Worm (Caenorhabditis elegans): ENCODE results near the gene K09C6.9.

Gene K09C6.9

ce11 chrV:854966-855365 lies at the start of gene K09C6.9:
Gene K09C6.9, minus strand, starts transcription at chrV:855066.
- TF ChIP-seq nhr-10 (tag; optimal IDR thresholded peaks at IDR 0.05) (no peak), D1046.2 (GFP tag; IDR thresholded peaks at IDR 0.05) (no peak), madf-9 (GFP tag; conservative IDR thresholded peaks at IDR 0.05) (no peak), nhr-25 (tag; optimal IDR thresholded peaks at IDR 0.05; ENCODE audit: borderline replicate concordance, insufficient read depth) (no peak)

ce11 chrV:904232-904983 lies 49.5 kb upstream of the K09C6.9 start, which contains the start of gene trm-2A:
Gene trm-2A, plus strand, starts transcription at chrV:904963.
- TF ChIP-seq rbr-2 (tag; optimal IDR thresholded peaks at IDR 0.05), result peak; percentile 54
- TF ChIP-seq D1046.2 (GFP tag; IDR thresholded peaks at IDR 0.05), result no peak
- no peak for TF ChIP-seq spr-3 (GFP tag; optimal IDR thresholded peaks at IDR 0.05)
- TF ChIP-seq T26A8.4 (GFP tag; IDR thresholded peaks at IDR 0.05), result no peak
- no peak for TF ChIP-seq lin-29 (GFP tag; IDR thresholded peaks at IDR 0.05)
- TF ChIP-seq vab-7 (GFP tag; IDR thresholded peaks at IDR 0.05), result no peak
- no peak for TF ChIP-seq nhr-237 (tag; optimal IDR thresholded peaks at IDR 0.05)
- no peak for TF ChIP-seq mxl-2 (GFP tag; conservative IDR thresholded peaks at IDR 0.05)
- TF ChIP-seq ZK546.5 (tag; optimal IDR thresholded peaks at IDR 0.05), result no peak
- peak; percentile 95 for TF ChIP-seq dpl-1 (GFP tag; optimal IDR thresholded peaks at IDR 0.05)
- no peak for TF ChIP-seq pha-4 (GFP tag; IDR thresholded peaks at IDR 0.05)
- peak; percentile 43 for TF ChIP-seq pha-4 (tag; optimal IDR thresholded peaks at IDR 0.05)
- TF ChIP-seq aha-1 (tag), result peak; percentile 89
- TF ChIP-seq madf-5 (GFP tag; IDR thresholded peaks at IDR 0.05), result no peak
- TF ChIP-seq ces-1 (GFP tag; optimal IDR thresholded peaks at IDR 0.05), result no peak
- TF ChIP-seq lin-38 (GFP tag; IDR thresholded peaks at IDR 0.05), result peak; percentile 98
- peak; percentile 49 for TF ChIP-seq duxl-1 (tag; optimal IDR thresholded peaks at IDR 0.05; ENCODE audit: poor library complexity)
- TF ChIP-seq dmd-9 (GFP tag; IDR thresholded peaks at IDR 0.05), result no peak
- TF ChIP-seq lin-13 (GFP tag; optimal IDR thresholded peaks at IDR 0.05), result peak; percentile 16
- peak; percentile 93 for TF ChIP-seq mes-2 (tag; optimal IDR thresholded peaks at IDR 0.05; ENCODE audit: poor library complexity, severe bottlenecking)
- TF ChIP-seq R02D3.7 (tag; optimal IDR thresholded peaks at IDR 0.05), result no peak
- TF ChIP-seq hlh-11 (tag; optimal IDR thresholded peaks at IDR 0.05), result peak; percentile 52
- no peak for TF ChIP-seq ztf-7 (tag; optimal IDR thresholded peaks at IDR 0.05)
- TF ChIP-seq saeg-2 (GFP tag; IDR thresholded peaks at IDR 0.05), result no peak
- TF ChIP-seq hif-1 (tag; optimal IDR thresholded peaks at IDR 0.05), result peak in 1 of 2 experiments; percentile 47
- TF ChIP-seq ama-1 (optimal IDR thresholded peaks at IDR 0.05), result no peak
- TF ChIP-seq nhr-42 (GFP tag; IDR thresholded peaks at IDR 0.05), result no peak
- TF ChIP-seq daf-19 (GFP tag; conservative IDR thresholded peaks at IDR 0.05), result no peak
- peak; percentile 60 for TF ChIP-seq dve-1 (tag; optimal IDR thresholded peaks at IDR 0.05; ENCODE audit: insufficient read depth)
- peak; percentile 37; the same call in 1 of the 2 replicates for TF ChIP-seq egl-43 (GFP tag; IDR thresholded peaks at IDR 0.05)
- peak; percentile 79 for TF ChIP-seq mep-1 (tag; optimal IDR thresholded peaks at IDR 0.05)
- peak in 1 of 2 experiments; percentile 17 for TF ChIP-seq mdl-1 (tag; optimal IDR thresholded peaks at IDR 0.05)
- TF ChIP-seq dmd-8 (GFP tag; IDR thresholded peaks at IDR 0.05), result 0 out of 2 replicates have a peak, but pooled peaks have one; percentile 37
- no peak for TF ChIP-seq mxl-3 (GFP tag; optimal IDR thresholded peaks at IDR 0.05)
- no peak for TF ChIP-seq ztf-11 (tag; optimal IDR thresholded peaks at IDR 0.05)
- peak; percentile 12 for TF ChIP-seq nhr-6 (tag; optimal IDR thresholded peaks at IDR 0.05)
- TF ChIP-seq aly-2 (tag; optimal IDR thresholded peaks at IDR 0.05), result no peak
- peak; percentile 65 for TF ChIP-seq hmg-1.1 (GFP tag; IDR thresholded peaks at IDR 0.05)
- TF ChIP-seq hlh-30 (tag; optimal IDR thresholded peaks at IDR 0.05; ENCODE audit: insufficient read depth), result peak; percentile 76
- TF ChIP-seq nhr-28 (tag; optimal IDR thresholded peaks at IDR 0.05), result peak; percentile 67
- no peak for TF ChIP-seq nhr-111 (GFP tag; optimal IDR thresholded peaks at IDR 0.05)
- peak; percentile 71 for TF ChIP-seq set-16 (GFP tag; IDR thresholded peaks at IDR 0.05)
- no peak for TF ChIP-seq ceh-82 (tag; optimal IDR thresholded peaks at IDR 0.05)
- no peak for TF ChIP-seq fos-1 (tag; optimal IDR thresholded peaks at IDR 0.05)
- TF ChIP-seq dmd-6 (GFP tag; IDR thresholded peaks at IDR 0.05), result peak; percentile 43; the same call in 1 of the 2 replicates
- no peak for TF ChIP-seq nhr-25 (tag; optimal IDR thresholded peaks at IDR 0.05; ENCODE audit: borderline replicate concordance, insufficient read depth)

All from whole organism, L4 larva.